Fruit fly (Drosophila melanogaster) whole organism, embryonic: ENCODE measurements around the gene Ugt305A1.

Source experiments
- BEAF-32 ChIP-seq: fragments of 200-800 bp; sonication (Bioruptor generic); optimal IDR thresholded peaks from 3 replicates; lab custom pipeline; 2017; ENCODE audit warnings: missing biosample characterization, missing genetic modification characterization, mild to moderate bottlenecking, moderate library complexity, missing genetic modification reagents
- Bgb ChIP-seq: fragments of 200-800 bp; sonication (Bioruptor generic); IDR thresholded peaks from 2 replicates; pipeline ENCODE4 v1.3.6; 2022; ENCODE audit warnings: missing biosample characterization, missing genetic modification characterization; ENCODE audit not compliant: partially characterized antibody
- CG10979 ChIP-seq: fragments of 200-800 bp; sonication (Bioruptor generic); optimal IDR thresholded peaks from 2 replicates; lab custom pipeline; 2018; ENCODE audit warnings: missing biosample characterization, mild to moderate bottlenecking, missing genetic modification characterization, moderate library complexity
- CG11695 ChIP-seq: fragments of 200-800 bp; sonication (Bioruptor generic); IDR thresholded peaks from 3 replicates; pipeline ENCODE4 v1.3.6; 2022; ENCODE audit warnings: missing biosample characterization, missing genetic modification characterization
- CG12659 ChIP-seq: fragments of 200-800 bp; sonication (Bioruptor generic); optimal IDR thresholded peaks from 3 replicates; lab custom pipeline; 2017; ENCODE audit warnings: mild to moderate bottlenecking, missing biosample characterization, missing genetic modification reagents, missing genetic modification characterization
- CG12769 ChIP-seq: fragments of 200-800 bp; sonication (Bioruptor generic); optimal IDR thresholded peaks from 2 replicates; lab custom pipeline; 2019; ENCODE audit warnings: missing biosample characterization, mild to moderate bottlenecking, missing genetic modification characterization, moderate library complexity
- CG15514 ChIP-seq: fragments of 200-800 bp; sonication (Bioruptor generic); optimal IDR thresholded peaks from 3 replicates; lab custom pipeline; 2017; ENCODE audit warnings: missing biosample characterization, missing genetic modification characterization, mild to moderate bottlenecking, moderate library complexity, missing genetic modification reagents
- CG1603 ChIP-seq: fragments of 200-800 bp; sonication (Bioruptor generic); optimal IDR thresholded peaks from 2 replicates; lab custom pipeline; 2019; ENCODE audit warnings: missing biosample characterization, mild to moderate bottlenecking, missing genetic modification characterization, moderate library complexity
- CG18262 ChIP-seq: fragments of 200-800 bp; optimal IDR thresholded peaks from 3 replicates; lab custom pipeline; 2019; ENCODE audit warnings: missing biosample characterization, mild to moderate bottlenecking, missing genetic modification characterization, moderate library complexity
- CG2678 ChIP-seq: fragments of 200-800 bp; sonication (Bioruptor generic); optimal IDR thresholded peaks from 3 replicates; lab custom pipeline; 2019; ENCODE audit warnings: missing biosample characterization, mild to moderate bottlenecking, missing genetic modification characterization, moderate library complexity
- CG3281 ChIP-seq: fragments of 200-800 bp; sonication (Bioruptor generic); optimal IDR thresholded peaks from 3 replicates; lab custom pipeline; 2017; ENCODE audit warnings: missing biosample characterization, mild to moderate bottlenecking, missing genetic modification characterization
- CG6791 ChIP-seq: fragments of 200-800 bp; sonication (Bioruptor generic); IDR thresholded peaks from 3 replicates; pipeline ENCODE4 v1.3.6; 2022; ENCODE audit warnings: missing biosample characterization, missing genetic modification characterization; ENCODE audit not compliant: partially characterized antibody
- CoRest ChIP-seq: fragments of 200-800 bp; sonication (Bioruptor generic); optimal IDR thresholded peaks from 3 replicates; lab custom pipeline; 2018; ENCODE audit warnings: missing biosample characterization, mild to moderate bottlenecking, missing genetic modification characterization, moderate library complexity
- Doc3 ChIP-seq: fragments of 200-800 bp; sonication (Bioruptor generic); IDR thresholded peaks from 3 replicates; pipeline ENCODE4 v1.3.6; 2022; ENCODE audit warnings: missing biosample characterization, missing genetic modification characterization; ENCODE audit not compliant: partially characterized antibody
- Dref ChIP-seq: fragments of 200-800 bp; sonication (Bioruptor generic); IDR thresholded peaks from 2 replicates; pipeline ENCODE4 v1.3.6; 2022; ENCODE audit warnings: missing biosample characterization, missing genetic modification characterization
- ERR ChIP-seq: fragments of 200-800 bp; sonication (Bioruptor generic); optimal IDR thresholded peaks from 2 replicates; lab custom pipeline; 2016; ENCODE audit warnings: missing biosample characterization, missing genetic modification characterization
- HLH4C ChIP-seq: fragments of 200-800 bp; sonication (Bioruptor generic); IDR thresholded peaks from 3 replicates; pipeline ENCODE4 v1.3.6; 2022; ENCODE audit warnings: missing biosample characterization, missing genetic modification characterization; ENCODE audit not compliant: partially characterized antibody
- MESR4 ChIP-seq: fragments of 200-800 bp; sonication (Bioruptor generic); optimal IDR thresholded peaks from 2 replicates; lab custom pipeline; 2018; ENCODE audit warnings: missing biosample characterization, mild to moderate bottlenecking, missing genetic modification characterization, moderate library complexity
- Med ChIP-seq: fragments of 200-800 bp; sonication (Bioruptor generic); peaks from one replicate; lab custom pipeline; 2016; ENCODE audit warnings: missing biosample characterization, missing genetic modification characterization, mild to moderate bottlenecking, inconsistent platforms, moderate library complexity
- Rfx ChIP-seq: fragments of 200-800 bp; sonication (Bioruptor generic); IDR thresholded peaks from 2 replicates; pipeline ENCODE4 v1.3.6; 2022; ENCODE audit warnings: missing biosample characterization, missing genetic modification characterization
- Rx ChIP-seq: fragments of 200-800 bp; sonication (Bioruptor generic); IDR thresholded peaks from 2 replicates; pipeline ENCODE4 v1.3.6; 2022; ENCODE audit warnings: missing biosample characterization, missing genetic modification characterization
- Stat92E ChIP-seq, 3 experiments: fragments of >200 bp in 2 of 3; fragments of 200-800 bp in 1 of 3; sonication (Bioruptor generic) in 1 of 3; optimal IDR thresholded peaks; 2 replicates each; lab custom pipeline; 2017 to 2019; ENCODE audit warnings: missing biosample characterization in 3 of 3, missing genetic modification characterization in 3 of 3, mild to moderate bottlenecking in 1 of 3, moderate library complexity in 1 of 3
- Trl ChIP-seq, 3 experiments: fragments of >200 bp in 2 of 3; fragments of 200-800 bp in 1 of 3; sonication (Bioruptor generic) in 1 of 3; optimal IDR thresholded peaks; 2 replicates in 1 of 3; 3 replicates in 2 of 3; lab custom pipeline; 2016 to 2017; ENCODE audit warnings: missing biosample characterization in 1 of 3, missing genetic modification characterization in 1 of 3
- amos ChIP-seq: fragments of 200-800 bp; sonication (Bioruptor generic); IDR thresholded peaks from 2 replicates; pipeline ENCODE4 v1.3.6; 2022; ENCODE audit warnings: missing biosample characterization, missing genetic modification characterization; ENCODE audit not compliant: partially characterized antibody
- chinmo ChIP-seq: fragments of 200-800 bp; sonication (Bioruptor generic); IDR thresholded peaks from 4 replicates; pipeline ENCODE4 v1.3.6; 2022; ENCODE audit warnings: missing biosample characterization, missing genetic modification characterization; ENCODE audit not compliant: partially characterized antibody
- crol ChIP-seq: fragments of 200-800 bp; sonication (Bioruptor generic); IDR thresholded peaks from 2 replicates; pipeline ENCODE4 v1.3.6; 2022; ENCODE audit warnings: missing biosample characterization, missing genetic modification characterization
- fd3F ChIP-seq: fragments of 200-800 bp; sonication (Bioruptor generic); optimal IDR thresholded peaks from 2 replicates; lab custom pipeline; 2018; ENCODE audit warnings: missing biosample characterization, mild to moderate bottlenecking, missing genetic modification characterization, moderate library complexity
- jigr1 ChIP-seq: fragments of 200-800 bp; sonication (Bioruptor generic); IDR thresholded peaks from 3 replicates; pipeline ENCODE4 v1.3.6; 2022; ENCODE audit warnings: missing biosample characterization, missing genetic modification characterization
- ken ChIP-seq: fragments of 200-800 bp; sonication (Bioruptor generic); IDR thresholded peaks from 3 replicates; pipeline ENCODE4 v1.3.6; 2022; ENCODE audit warnings: missing biosample characterization, missing genetic modification characterization
- knrl ChIP-seq: fragments of 200-800 bp; sonication (Bioruptor generic); IDR thresholded peaks from 3 replicates; pipeline ENCODE4 v1.3.6; 2022; ENCODE audit warnings: missing biosample characterization, missing genetic modification characterization; ENCODE audit not compliant: partially characterized antibody
- lab ChIP-seq: fragments of 200-800 bp; sonication (Bioruptor generic); optimal IDR thresholded peaks from 3 replicates; lab custom pipeline; 2017; ENCODE audit warnings: missing biosample characterization, missing genetic modification characterization, mild to moderate bottlenecking, moderate library complexity, missing genetic modification reagents
- mld ChIP-seq: fragments of 200-800 bp; sonication (Bioruptor generic); IDR thresholded peaks from 3 replicates; pipeline ENCODE4 v1.3.6; 2022; ENCODE audit warnings: missing biosample characterization, missing genetic modification characterization; ENCODE audit not compliant: partially characterized antibody
- nerfin-1 ChIP-seq: fragments of 200-800 bp; sonication (Bioruptor generic); optimal IDR thresholded peaks from 3 replicates; lab custom pipeline; 2019; ENCODE audit warnings: missing biosample characterization, mild to moderate bottlenecking, missing genetic modification characterization, moderate library complexity
- nom ChIP-seq: fragments of 200-800 bp; sonication (Bioruptor generic); optimal IDR thresholded peaks from 2 replicates; lab custom pipeline; 2017; ENCODE audit warnings: missing biosample characterization, missing genetic modification characterization, mild to moderate bottlenecking, moderate library complexity, missing genetic modification reagents
- pan ChIP-seq, 4 experiments: fragments of >200 bp in 3 of 4; fragments of 200-800 bp in 1 of 4; sonication (Bioruptor generic) in 1 of 4; optimal IDR thresholded peaks in 3 of 4; IDR thresholded peaks in 1 of 4; 2 replicates each; pipeline versions ENCODE4 v1.3.6 to Lab custom; 2017 to 2022; ENCODE audit warnings: missing biosample characterization in 2 of 4, missing genetic modification characterization in 2 of 4, mixed read lengths in 1 of 4
- pzg ChIP-seq: fragments of 200-800 bp; sonication (Bioruptor generic); optimal IDR thresholded peaks from 3 replicates; lab custom pipeline; 2018; ENCODE audit warnings: missing biosample characterization, mild to moderate bottlenecking, missing genetic modification characterization, moderate library complexity
- seq ChIP-seq: fragments of 200-800 bp; sonication (Bioruptor generic); IDR thresholded peaks from 2 replicates; pipeline ENCODE4 v1.3.6; 2022; ENCODE audit warnings: missing biosample characterization, missing genetic modification characterization
- sisA ChIP-seq: fragments of 200-800 bp; sonication (Bioruptor generic); IDR thresholded peaks from 2 replicates; pipeline ENCODE4 v1.3.6; 2022; ENCODE audit warnings: missing biosample characterization, missing genetic modification characterization
- stc ChIP-seq: fragments of 200-800 bp; sonication (Bioruptor generic); IDR thresholded peaks from 2 replicates; pipeline ENCODE4 v1.3.6; 2022; ENCODE audit warnings: missing biosample characterization, missing genetic modification characterization
- sug ChIP-seq: fragments of 200-800 bp; optimal IDR thresholded peaks from 2 replicates; lab custom pipeline; 2019; ENCODE audit warnings: missing biosample characterization, mild to moderate bottlenecking, missing genetic modification characterization, moderate library complexity
- tgo ChIP-seq: fragments of 200-800 bp; sonication (Bioruptor generic); IDR thresholded peaks from 3 replicates; pipeline ENCODE4 v1.3.6; 2022; ENCODE audit warnings: missing biosample characterization, missing genetic modification characterization
- tna ChIP-seq: fragments of 200-800 bp; sonication (Bioruptor generic); IDR thresholded peaks from 2 replicates; pipeline ENCODE4 v1.3.6; 2022; ENCODE audit warnings: missing biosample characterization, missing genetic modification characterization; ENCODE audit not compliant: partially characterized antibody
- vvl ChIP-seq: fragments of 200-800 bp; sonication (Bioruptor generic); IDR thresholded peaks from 2 replicates; pipeline ENCODE4 v1.3.6; 2022; ENCODE audit warnings: missing biosample characterization, missing genetic modification characterization
- zen2 ChIP-seq: fragments of 200-800 bp; sonication (Bioruptor generic); IDR thresholded peaks from 3 replicates; pipeline ENCODE4 v1.3.6; 2022; ENCODE audit warnings: missing biosample characterization, missing genetic modification characterization; ENCODE audit not compliant: partially characterized antibody

The Ugt305A1 gene

dm6 chr3L:4103258-4104247, 44.0 kb downstream of the Ugt305A1 start, which contains the start of gene Fit1:
Fit1 (plus strand) TSS chr3L:4103564.
- no peak for TF ChIP-seq CG12659
- TF ChIP-seq CG3281 (GFP tag; lab: Kevin White, UChicago), result peak; percentile 9
- TF ChIP-seq crol (GFP tag; lab: Robert Waterston, UW), result peak; percentile 95
- peak; percentile 73 for TF ChIP-seq CG6791
- TF ChIP-seq CoRest (tag; lab: Kevin White, UChicago), result no peak
- TF ChIP-seq CG11695 (GFP tag; lab: Robert Waterston, UW), result 0 out of 3 replicates have a peak, but pooled peaks have one; percentile 21
- peak; percentile 84 for TF ChIP-seq Dref
- TF ChIP-seq tna, result peak; percentile 51
- TF ChIP-seq chinmo (GFP tag; lab: Robert Waterston, UW), result peak; percentile 82
- peak; percentile 59 for TF ChIP-seq lab (GFP tag; lab: Kevin White, UChicago)
- TF ChIP-seq CG18262 (tag; lab: Kevin White, UChicago), result no peak
- peak; percentile 73 for TF ChIP-seq Med
- no peak for TF ChIP-seq Stat92E (GFP tag; optimal IDR thresholded peaks at IDR 0.05; lab: Kevin White, UChicago)
- TF ChIP-seq mld, result 0 out of 3 replicates have a peak, but pooled peaks have one; percentile 7
- peak; percentile 14 for TF ChIP-seq CG2678 (tag; lab: Kevin White, UChicago)
- peak; percentile 55; the same call in 1 of the 3 replicates for TF ChIP-seq HLH4C (GFP tag; lab: Robert Waterston, UW)
- peak; percentile 71; the same call in 1 of the 2 replicates for TF ChIP-seq amos (GFP tag; lab: Robert Waterston, UW)
- TF ChIP-seq Bgb (GFP tag; lab: Robert Waterston, UW), result peak; percentile 75
- TF ChIP-seq seq (GFP tag; lab: Robert Waterston, UW), result no peak
- peak; percentile 51; the same call in 2 of the 3 replicates for TF ChIP-seq Doc3
- TF ChIP-seq knrl (GFP tag; lab: Robert Waterston, UW), result peak; percentile 39; the same call in 2 of the 3 replicates
- no peak for TF ChIP-seq sisA
- TF ChIP-seq ERR (GFP tag; lab: Kevin White, UChicago), result no peak
- TF ChIP-seq CG12769, result peak; percentile 73
- TF ChIP-seq sug (tag; lab: Kevin White, UChicago), result peak; percentile 82
- TF ChIP-seq nom (GFP tag; lab: Kevin White, UChicago), result peak; percentile 46
- TF ChIP-seq Rfx (GFP tag; lab: Robert Waterston, UW), result no peak
- peak; percentile 66 for TF ChIP-seq BEAF-32
- no peak for TF ChIP-seq fd3F (GFP tag; lab: Kevin White, UChicago)
- no peak for TF ChIP-seq Rx (GFP tag; lab: Robert Waterston, UW)
- peak in 1 of 2 experiments; percentile 18 for TF ChIP-seq Trl (optimal IDR thresholded peaks at IDR 0.05; lab: Kevin White, UChicago)
- no peak for TF ChIP-seq Trl (GFP tag; optimal IDR thresholded peaks at IDR 0.05; lab: Kevin White, UChicago)
- no peak for TF ChIP-seq tgo (GFP tag; lab: Robert Waterston, UW)
- peak; percentile 29 for TF ChIP-seq CG1603
- 0 out of 2 replicates have a peak, but pooled peaks have one; percentile 30 for TF ChIP-seq stc (GFP tag; lab: Robert Waterston, UW)
- TF ChIP-seq nerfin-1, result peak; percentile 13
- TF ChIP-seq CG10979, result peak; percentile 3
- TF ChIP-seq ken (GFP tag; lab: Robert Waterston, UW), result no peak
- TF ChIP-seq vvl (GFP tag; lab: Robert Waterston, UW), result peak; percentile 60
- peak; percentile 54 for TF ChIP-seq pzg
- TF ChIP-seq pan (optimal IDR thresholded peaks at IDR 0.05; lab: Kevin White, UChicago), result no peak
- TF ChIP-seq pan (GFP tag; optimal IDR thresholded peaks at IDR 0.05 in 1 of 2, IDR thresholded peaks at IDR 0.05 in 1 of 2), result peak in 1 of 2 experiments; percentile 7
- TF ChIP-seq zen2 (GFP tag; lab: Robert Waterston, UW), result peak; percentile 33; the same call in 1 of the 3 replicates
- peak; percentile 54 for TF ChIP-seq CG15514 (GFP tag; lab: Kevin White, UChicago)
- peak; percentile 75 for TF ChIP-seq MESR4 (GFP tag; lab: Kevin White, UChicago)
- no peak for TF ChIP-seq jigr1
